Worm (Caenorhabditis elegans) whole organism, young adult: ENCODE results near the gene oac-23.

Experiments used
- F33H1.4 ChIP-seq: fragments of 200-800 bp; sonication (Bioruptor generic); IDR thresholded peaks from 2 replicates; pipeline ENCODE4 v1.3.6; 2022; ENCODE audit warnings: missing genetic modification reagents, missing genetic modification characterization, missing compliant biosample characterization
- F49E8.2 ChIP-seq: sonication (generic microtip); optimal IDR thresholded peaks from 3 replicates; lab custom pipeline; 2017; ENCODE audit warnings: missing genetic modification characterization, mild to moderate bottlenecking, missing compliant biosample characterization, antibody characterized with exemption, moderate library complexity; ENCODE audit not compliant: insufficient read depth
- F52B5.7 ChIP-seq: sonication (generic microtip); optimal IDR thresholded peaks from 2 replicates; lab custom pipeline; 2016; ENCODE audit warnings: mild to moderate bottlenecking, missing genetic modification characterization, missing compliant biosample characterization
- Y79H2A.3 ChIP-seq: fragments of 200-800 bp; sonication (Bioruptor generic); conservative IDR thresholded peaks from 2 replicates; pipeline ENCODE4 v1.3.6; 2022; ENCODE audit warnings: missing genetic modification reagents, missing genetic modification characterization, missing compliant biosample characterization
- ama-1 ChIP-seq, 3 experiments: fragments of 150-350 bp in 1 of 3; sonication (generic microtip) in 2 of 3; optimal IDR thresholded peaks; 2 replicates each; lab custom pipeline; 2014 to 2018; ENCODE audit warnings: missing biosample characterization in 2 of 3, missing genetic modification characterization in 2 of 3, missing genetic modification reagents in 2 of 3
- attf-5 ChIP-seq: fragments of 200-800 bp; sonication (Bioruptor generic); optimal IDR thresholded peaks from 2 replicates; lab custom pipeline; 2018; ENCODE audit warnings: mild to moderate bottlenecking, missing genetic modification characterization, missing compliant biosample characterization
- egl-44 ChIP-seq: fragments of 200-800 bp; sonication (Bioruptor generic); IDR thresholded peaks from 2 replicates; pipeline ENCODE4 v1.3.6; 2022; ENCODE audit warnings: missing genetic modification reagents, missing genetic modification characterization, missing compliant biosample characterization
- him-1 ChIP-seq: sonication (generic microtip); optimal IDR thresholded peaks from 2 replicates; lab custom pipeline; 2016; ENCODE audit warnings: missing genotype, missing genetic modification reagents, missing genetic modification characterization, missing compliant biosample characterization
- lin-54 ChIP-seq: fragments of 200-800 bp; sonication (Bioruptor generic); optimal IDR thresholded peaks from 2 replicates; lab custom pipeline; 2018; ENCODE audit warnings: mild to moderate bottlenecking, missing genetic modification characterization, missing compliant biosample characterization
- lsy-27 ChIP-seq: sonication (generic microtip); optimal IDR thresholded peaks from 2 replicates; lab custom pipeline; 2017; ENCODE audit warnings: missing genetic modification characterization, mild to moderate bottlenecking, missing compliant biosample characterization, antibody characterized with exemption, missing genotype, borderline replicate concordance; ENCODE audit not compliant: insufficient read depth
- mel-28 ChIP-seq: sonication (generic microtip); optimal IDR thresholded peaks from 2 replicates; lab custom pipeline; 2016; ENCODE audit warnings: borderline replicate concordance, mild to moderate bottlenecking, missing genetic modification characterization, missing compliant biosample characterization
- rec-8 ChIP-seq, 2 experiments: sonication (generic microtip); optimal IDR thresholded peaks; 2 replicates each; lab custom pipeline; 2016; ENCODE audit warnings: mild to moderate bottlenecking in 2 of 2, missing genetic modification characterization in 2 of 2, missing genetic modification reagents in 2 of 2, missing genotype in 2 of 2, missing biosample characterization in 1 of 2, missing compliant biosample characterization in 1 of 2, moderate library complexity in 1 of 2
- unc-62 ChIP-seq: fragments of 150-350 bp; optimal IDR thresholded peaks from 2 replicates; lab custom pipeline; 2014; ENCODE audit warnings: missing biosample characterization, missing genetic modification reagents, missing genetic modification characterization

ce11 chrIV:3906393-3906792 is 25.2 kb downstream of the oac-23 start, which contains the start of gene F56D6.11:
- no peak for TF ChIP-seq F52B5.7
- TF ChIP-seq mel-28 (tag; lab: Kevin White, UChicago): no peak
- TF ChIP-seq F49E8.2: no peak
- no peak for TF ChIP-seq unc-62
- no peak for TF ChIP-seq attf-5 (GFP tag; lab: Kevin White, UChicago)
- no peak for TF ChIP-seq Y79H2A.3
- no peak for TF ChIP-seq egl-44 (GFP tag; lab: Robert Waterston, UW)
- TF ChIP-seq lsy-27 (tag; lab: Kevin White, UChicago): no peak
- no peak for TF ChIP-seq ama-1 (optimal IDR thresholded peaks at IDR 0.05; lab: Kevin White, UChicago)
- TF ChIP-seq ama-1 (GFP tag; optimal IDR thresholded peaks at IDR 0.05; lab: Kevin White, UChicago): no peak
- no peak for TF ChIP-seq rec-8 (tag; optimal IDR thresholded peaks at IDR 0.05; lab: Kevin White, UChicago)
- no peak for TF ChIP-seq F33H1.4 (GFP tag; lab: Robert Waterston, UW)
- no peak for TF ChIP-seq him-1 (tag; lab: Kevin White, UChicago)
- no peak for TF ChIP-seq lin-54
